Worm (Caenorhabditis elegans) whole organism, L1 larva: ENCODE data around the gene txt-10.
A peak's percentile ranks its signal among the peaks of the same experiment; 100 is the strongest.

Source experiments
- C16A3.4 ChIP-seq: fragments of 150-350 bp; optimal IDR thresholded peaks from 2 replicates; lab custom pipeline; 2014; ENCODE audit warnings: missing biosample characterization, missing genetic modification characterization
- F16B12.6 ChIP-seq: fragments of 150-350 bp; optimal IDR thresholded peaks from 2 replicates; lab custom pipeline; 2014; ENCODE audit warnings: missing biosample characterization, missing genetic modification characterization
- aha-1 ChIP-seq: fragments of 150-350 bp; optimal IDR thresholded peaks from 2 replicates; lab custom pipeline; 2014; ENCODE audit warnings: missing biosample characterization, missing genetic modification characterization
- aly-2 ChIP-seq: fragments of 150-350 bp; optimal IDR thresholded peaks from 2 replicates; lab custom pipeline; 2014; ENCODE audit warnings: missing biosample characterization, missing genetic modification characterization
- ceh-63 ChIP-seq: fragments of 200-800 bp; sonication (Bioruptor generic); optimal IDR thresholded peaks from 2 replicates; lab custom pipeline; 2018; ENCODE audit warnings: mild to moderate bottlenecking, missing genetic modification characterization, missing compliant biosample characterization
- ceh-8 ChIP-seq: fragments of 200-800 bp; sonication (Bioruptor generic); optimal IDR thresholded peaks from 2 replicates; lab custom pipeline; 2018; ENCODE audit warnings: mild to moderate bottlenecking, missing genetic modification characterization, moderate library complexity, missing compliant biosample characterization
- ceh-88 ChIP-seq: fragments of 200-800 bp; sonication (Bioruptor generic); IDR thresholded peaks from 2 replicates; pipeline ENCODE4 v1.3.6; 2022; ENCODE audit warnings: missing genetic modification characterization, missing compliant biosample characterization
- egl-27 ChIP-seq, 2 experiments: fragments of 150-350 bp in 1 of 2; sonication (generic microtip); optimal IDR thresholded peaks; 3 replicates each; lab custom pipeline; 2017 to 2018; ENCODE audit warnings: missing biosample characterization in 2 of 2, missing genetic modification characterization in 2 of 2, missing genetic modification reagents in 2 of 2
- elt-2 ChIP-seq: sonication (generic microtip); optimal IDR thresholded peaks from 2 replicates; lab custom pipeline; 2016; ENCODE audit warnings: missing genetic modification characterization, mild to moderate bottlenecking, inconsistent platforms, missing compliant biosample characterization, missing genetic modification reagents
- elt-3 ChIP-seq, 6 experiments: fragments of 150-350 bp in 1 of 6; sonication (generic microtip); optimal IDR thresholded peaks; 2 replicates each; lab custom pipeline; 2017 to 2018; ENCODE audit warnings: missing biosample characterization in 6 of 6, missing genetic modification characterization in 6 of 6, inconsistent platforms in 1 of 6
- ets-5 ChIP-seq: fragments of 200-800 bp; sonication (Bioruptor generic); IDR thresholded peaks from 2 replicates; pipeline ENCODE4 v1.3.6; 2022; ENCODE audit warnings: missing genetic modification characterization, missing compliant biosample characterization
- fkh-10 ChIP-seq: sonication (generic microtip); optimal IDR thresholded peaks from 2 replicates; lab custom pipeline; 2017; ENCODE audit warnings: missing biosample characterization, missing genetic modification reagents, missing genetic modification characterization
- fkh-4 ChIP-seq: sonication (generic microtip); optimal IDR thresholded peaks from 2 replicates; lab custom pipeline; 2016; ENCODE audit warnings: missing compliant biosample characterization, missing genetic modification characterization, borderline replicate concordance
- hlh-17 ChIP-seq: fragments of 200-800 bp; sonication (Bioruptor generic); optimal IDR thresholded peaks from 2 replicates; lab custom pipeline; 2018; ENCODE audit warnings: missing genetic modification characterization, mild to moderate bottlenecking, missing compliant biosample characterization, moderate library complexity, borderline replicate concordance
- irx-1 ChIP-seq: sonication (generic microtip); optimal IDR thresholded peaks from 2 replicates; lab custom pipeline; 2016; ENCODE audit warnings: missing genetic modification characterization, missing compliant biosample characterization
- isw-1 ChIP-seq: fragments of 200-800 bp; sonication (Bioruptor generic); IDR thresholded peaks from 2 replicates; pipeline ENCODE4 v1.3.6; 2022; ENCODE audit warnings: missing genetic modification characterization, missing compliant biosample characterization
- lin-14 ChIP-seq: fragments of 200-800 bp; sonication (Bioruptor generic); optimal IDR thresholded peaks from 2 replicates; lab custom pipeline; 2018; ENCODE audit warnings: mild to moderate bottlenecking, missing genetic modification characterization, moderate library complexity, missing compliant biosample characterization
- lir-3 ChIP-seq: sonication (generic microtip); optimal IDR thresholded peaks from 2 replicates; lab custom pipeline; 2016; ENCODE audit warnings: mild to moderate bottlenecking, missing genetic modification characterization, moderate library complexity, missing compliant biosample characterization; ENCODE audit not compliant: poor library complexity
- mab-9 ChIP-seq: fragments of 200-800 bp; sonication (Bioruptor generic); IDR thresholded peaks from 2 replicates; pipeline ENCODE4 v1.3.6; 2022; ENCODE audit warnings: missing genetic modification reagents, missing genetic modification characterization, missing compliant biosample characterization
- mdl-1 ChIP-seq, 2 experiments: fragments of 150-350 bp; optimal IDR thresholded peaks; 2 replicates each; lab custom pipeline; 2014 to 2017; ENCODE audit warnings: missing biosample characterization in 2 of 2, missing genetic modification characterization in 2 of 2, inconsistent platforms in 1 of 2
- mef-2 ChIP-seq: fragments of 150-350 bp; optimal IDR thresholded peaks from 2 replicates; lab custom pipeline; 2014; ENCODE audit warnings: missing biosample characterization, missing genetic modification characterization
- nhr-19 ChIP-seq: fragments of 200-800 bp; sonication (Bioruptor generic); conservative IDR thresholded peaks from 2 replicates; pipeline ENCODE4 v1.3.6; 2022; ENCODE audit warnings: missing genetic modification characterization, missing compliant biosample characterization
- nhr-47 ChIP-seq: sonication (generic microtip); optimal IDR thresholded peaks from 2 replicates; lab custom pipeline; 2016; ENCODE audit warnings: mild to moderate bottlenecking, missing genetic modification characterization, moderate library complexity, missing compliant biosample characterization
- nhr-76 ChIP-seq: sonication (generic microtip); optimal IDR thresholded peaks from 2 replicates; lab custom pipeline; 2017; ENCODE audit warnings: missing biosample characterization, missing genetic modification characterization
- nhr-77 ChIP-seq: fragments of 150-350 bp; optimal IDR thresholded peaks from 2 replicates; lab custom pipeline; 2014; ENCODE audit warnings: missing biosample characterization, missing genetic modification characterization
- nhr-84 ChIP-seq: sonication (generic microtip); optimal IDR thresholded peaks from 2 replicates; lab custom pipeline; 2017; ENCODE audit warnings: missing biosample characterization, missing genetic modification characterization
- pag-3 ChIP-seq: sonication (generic microtip); optimal IDR thresholded peaks from 2 replicates; lab custom pipeline; 2017; ENCODE audit warnings: missing genetic modification characterization, mild to moderate bottlenecking, missing compliant biosample characterization, antibody characterized with exemption, borderline replicate concordance; ENCODE audit not compliant: insufficient read depth
- pax-3 ChIP-seq: fragments of 200-800 bp; sonication (Bioruptor generic); optimal IDR thresholded peaks from 2 replicates; lab custom pipeline; 2018; ENCODE audit warnings: mild to moderate bottlenecking, missing genetic modification characterization, moderate library complexity, missing compliant biosample characterization
- skn-1 ChIP-seq: fragments of 150-350 bp; optimal IDR thresholded peaks from 2 replicates; lab custom pipeline; 2014; ENCODE audit warnings: missing biosample characterization, missing genetic modification characterization
- sox-4 ChIP-seq: sonication (generic microtip); optimal IDR thresholded peaks from 2 replicates; lab custom pipeline; 2016; ENCODE audit warnings: missing genetic modification characterization, missing compliant biosample characterization
- sptf-1 ChIP-seq: fragments of 150-350 bp; optimal IDR thresholded peaks from 2 replicates; lab custom pipeline; 2014; ENCODE audit warnings: missing biosample characterization, missing genetic modification characterization
- sup-37 ChIP-seq: fragments of 200-800 bp; sonication (Bioruptor generic); optimal IDR thresholded peaks from 2 replicates; lab custom pipeline; 2018; ENCODE audit warnings: mild to moderate bottlenecking, missing genetic modification characterization, missing compliant biosample characterization
- swsn-7 ChIP-seq: sonication (generic microtip); optimal IDR thresholded peaks from 2 replicates; lab custom pipeline; 2016; ENCODE audit warnings: missing genetic modification characterization, missing compliant biosample characterization
- unc-62 ChIP-seq: fragments of 150-350 bp; optimal IDR thresholded peaks from 2 replicates; lab custom pipeline; 2014; ENCODE audit warnings: missing biosample characterization, missing genetic modification reagents, missing genetic modification characterization
- unc-86 ChIP-seq: sonication (generic microtip); optimal IDR thresholded peaks from 2 replicates; lab custom pipeline; 2016; ENCODE audit warnings: missing genetic modification characterization, missing compliant biosample characterization
- unc-98 ChIP-seq: fragments of 200-800 bp; sonication (Bioruptor generic); IDR thresholded peaks from 2 replicates; pipeline ENCODE4 v1.3.6; 2022; ENCODE audit warnings: missing genetic modification characterization, missing compliant biosample characterization
- xbp-1 ChIP-seq: sonication (generic microtip); optimal IDR thresholded peaks from 2 replicates; lab custom pipeline; 2016; ENCODE audit warnings: missing genetic modification characterization, missing compliant biosample characterization
- zip-4 ChIP-seq: fragments of 200-800 bp; sonication (Bioruptor generic); optimal IDR thresholded peaks from 2 replicates; lab custom pipeline; 2018; ENCODE audit warnings: mild to moderate bottlenecking, missing genetic modification characterization, moderate library complexity, missing compliant biosample characterization
- ztf-4 ChIP-seq: fragments of 150-350 bp; optimal IDR thresholded peaks from 2 replicates; lab custom pipeline; 2014; ENCODE audit warnings: missing biosample characterization, missing genetic modification characterization

txt-10 gene

DNA sequence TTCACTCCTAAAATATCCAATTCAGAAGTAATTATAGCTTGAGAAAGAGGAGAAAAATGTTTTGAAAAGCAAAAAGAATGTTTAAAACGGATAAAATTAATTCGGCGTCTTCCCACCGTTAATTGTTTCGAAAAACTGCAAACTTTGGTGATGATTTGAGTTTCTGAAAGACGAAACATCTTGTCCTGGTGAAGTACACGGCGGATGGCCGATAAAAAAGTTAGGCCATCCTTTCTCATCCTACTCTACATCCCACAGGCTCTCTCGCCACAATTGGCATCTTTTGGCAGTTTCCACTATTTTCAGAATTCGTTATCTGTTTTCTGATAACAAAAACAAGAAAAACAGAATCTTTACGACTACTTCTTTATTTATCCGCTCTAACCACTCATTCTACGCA is 6.7 kb downstream of the txt-10 start, which contains the start of the genes C35A5.8 and hda-11 (continued):
- peak; percentile 97 for TF ChIP-seq lir-3 (tag; lab: Kevin White, UChicago)
- no peak for TF ChIP-seq nhr-77 (tag; lab: Kevin White, UChicago)
- peak; percentile 80 for TF ChIP-seq swsn-7 (tag; lab: Kevin White, UChicago)
- peak; percentile 59 for TF ChIP-seq unc-86
- TF ChIP-seq ceh-88, result no peak
- TF ChIP-seq nhr-84, result no peak
- peak; percentile 89 for TF ChIP-seq sox-4 (tag; lab: Kevin White, UChicago)
- TF ChIP-seq ceh-63, result peak; percentile 59
- peak; percentile 77 for TF ChIP-seq isw-1 (GFP tag; lab: Robert Waterston, UW)
- peak; percentile 79 for TF ChIP-seq unc-98
- no peak for TF ChIP-seq nhr-76 (tag; lab: Kevin White, UChicago)
- TF ChIP-seq aha-1 (tag; lab: Kevin White, UChicago), result no peak
- TF ChIP-seq hlh-17 (GFP tag; lab: Kevin White, UChicago), result no peak
- TF ChIP-seq zip-4, result peak; percentile 6
- peak; percentile 7 for TF ChIP-seq ceh-8 (GFP tag; lab: Kevin White, UChicago)
- peak; percentile 82 for TF ChIP-seq nhr-19 (GFP tag; lab: Robert Waterston, UW)
- peak; percentile 93 for TF ChIP-seq irx-1 (tag; lab: Kevin White, UChicago)
- no peak for TF ChIP-seq mef-2 (tag; lab: Kevin White, UChicago)
- TF ChIP-seq lin-14 (GFP tag; lab: Kevin White, UChicago), result peak; percentile 74
- peak; percentile 28 for TF ChIP-seq pag-3 (tag; lab: Kevin White, UChicago)
- no peak for TF ChIP-seq aly-2
- TF ChIP-seq mab-9 (GFP tag; lab: Robert Waterston, UW), result peak; percentile 70
- no peak for TF ChIP-seq F16B12.6 (tag; lab: Kevin White, UChicago)
- TF ChIP-seq xbp-1, result peak; percentile 80
- peak; percentile 91 for TF ChIP-seq nhr-47 (tag; lab: Kevin White, UChicago)
- peak; percentile 20 for TF ChIP-seq sup-37 (GFP tag; lab: Kevin White, UChicago)
- TF ChIP-seq ztf-4 (tag; lab: Kevin White, UChicago), result peak; percentile 34
- peak; percentile 82 for TF ChIP-seq pax-3 (tag; lab: Kevin White, UChicago)
- peak; percentile 52 for TF ChIP-seq skn-1 (tag; lab: Kevin White, UChicago)
- TF ChIP-seq ets-5, result no peak
- peak in 1 of 2 experiments; percentile 24 for TF ChIP-seq mdl-1 (tag; optimal IDR thresholded peaks at IDR 0.05; lab: Kevin White, UChicago)

DNA sequence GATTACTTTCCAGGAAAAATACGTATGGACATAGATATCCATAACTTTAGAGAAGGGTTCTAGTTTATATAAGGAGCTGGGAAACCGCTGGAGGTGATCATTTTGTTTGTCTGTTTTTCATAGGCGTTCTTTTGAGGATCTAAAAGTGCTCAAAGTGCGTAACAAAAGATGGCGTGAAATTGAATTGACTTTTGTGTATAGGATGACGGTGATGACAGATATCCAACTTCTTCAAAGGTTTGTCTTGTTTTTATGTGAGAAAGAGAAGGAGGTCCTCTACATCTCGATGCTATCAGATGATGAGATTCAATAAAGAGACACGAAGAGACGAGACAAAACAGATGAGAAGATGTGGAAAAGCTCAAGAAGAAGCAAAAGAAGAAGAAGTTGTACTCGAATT is 15.9 kb downstream of the txt-10 start:
- TF ChIP-seq lin-14 (GFP tag; lab: Kevin White, UChicago) (peak; percentile 24), fkh-10 (GFP tag; lab: Kevin White, UChicago) (peak; percentile 51), C16A3.4 (tag; lab: Kevin White, UChicago) (no peak)
- TF ChIP-seq, all 84 proteins: peak for 2

DNA sequence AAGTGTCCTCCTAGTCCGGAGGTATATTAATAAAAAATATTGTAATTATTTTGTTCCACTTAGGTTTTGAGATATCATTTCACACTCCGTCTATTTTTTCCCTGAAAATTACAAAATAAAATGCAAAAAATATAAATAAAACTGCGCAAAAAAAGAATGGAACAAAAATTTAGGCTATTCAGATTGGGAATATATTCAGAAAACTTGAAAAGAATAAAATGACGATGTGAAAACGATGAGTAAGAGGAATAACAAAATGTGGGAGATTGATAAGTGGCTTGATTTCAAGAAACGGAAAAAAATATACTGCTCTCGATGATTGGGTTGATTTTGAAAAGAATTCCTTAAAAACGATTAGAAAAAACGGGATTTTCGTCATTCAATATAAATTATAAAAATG is 18.4 kb downstream of the txt-10 start, which contains the start of gene dmsr-8:
Gene dmsr-8, minus strand, starts transcription at position 101 of the 400 bp plus-strand sequence.
- TF ChIP-seq egl-27 (tag; optimal IDR thresholded peaks at IDR 0.05; lab: Kevin White, UChicago) (no peak), fkh-4 (tag; lab: Kevin White, UChicago) (no peak), sptf-1 (tag; lab: Kevin White, UChicago) (no peak), unc-62 (GFP tag; lab: Kevin White, UChicago) (no peak), elt-3 (tag; optimal IDR thresholded peaks at IDR 0.05; lab: Kevin White, UChicago) (no peak), elt-2 (no peak)
